Worm (Caenorhabditis elegans) whole organism, L4 larva: ENCODE data around the gene F46C3.6.

ENCODE experiments used
- D1046.2 ChIP-seq: fragments of 200-800 bp; sonication (Bioruptor generic); IDR thresholded peaks from 2 replicates; pipeline ENCODE4 v1.3.6; 2022; ENCODE audit warnings: missing genetic modification characterization, missing compliant biosample characterization
- F26F4.8 ChIP-seq: fragments of 200-800 bp; sonication (Bioruptor generic); conservative IDR thresholded peaks from 2 replicates; pipeline ENCODE4 v1.3.6; 2022; ENCODE audit warnings: missing genetic modification characterization, missing compliant biosample characterization
- F37D6.2 ChIP-seq: sonication (generic microtip); optimal IDR thresholded peaks from 2 replicates; lab custom pipeline; 2016; ENCODE audit warnings: mild to moderate bottlenecking, missing genetic modification characterization, missing compliant biosample characterization
- ZK546.5 ChIP-seq, 2 experiments: sonication (generic microtip); optimal IDR thresholded peaks; 2 replicates each; lab custom pipeline; 2017; ENCODE audit warnings: missing biosample characterization in 2 of 2, missing genetic modification characterization in 2 of 2
- ama-1 ChIP-seq: fragments of 150-350 bp; optimal IDR thresholded peaks from 2 replicates; lab custom pipeline; 2014; ENCODE audit warnings: inconsistent platforms, mixed read lengths
- attf-4 ChIP-seq: sonication (generic microtip); optimal IDR thresholded peaks from 3 replicates; lab custom pipeline; 2017; ENCODE audit warnings: missing biosample characterization, missing genetic modification characterization
- cey-2 ChIP-seq: sonication (generic microtip); optimal IDR thresholded peaks from 3 replicates; lab custom pipeline; 2017; ENCODE audit warnings: missing genetic modification characterization, mild to moderate bottlenecking, missing compliant biosample characterization, antibody characterized with exemption, borderline replicate concordance; ENCODE audit not compliant: insufficient read depth
- ctbp-1 ChIP-seq: fragments of 200-800 bp; sonication (Bioruptor generic); IDR thresholded peaks from 2 replicates; pipeline ENCODE4 v1.3.6; 2022; ENCODE audit warnings: missing genetic modification reagents, missing genetic modification characterization, missing compliant biosample characterization
- daf-12 ChIP-seq: fragments of 150-350 bp; optimal IDR thresholded peaks from 2 replicates; lab custom pipeline; 2014; ENCODE audit warnings: missing biosample characterization, missing genetic modification reagents, missing genetic modification characterization
- daf-16 ChIP-seq, 3 experiments: sonication (generic microtip); optimal IDR thresholded peaks; 2 replicates each; lab custom pipeline; 2016 to 2017; ENCODE audit warnings: missing genetic modification characterization in 3 of 3, missing genetic modification reagents in 3 of 3, mild to moderate bottlenecking in 2 of 3, missing compliant biosample characterization in 2 of 3, missing biosample characterization in 1 of 3, moderate library complexity in 1 of 3
- dmd-6 ChIP-seq: fragments of 200-800 bp; sonication (Bioruptor generic); IDR thresholded peaks from 2 replicates; pipeline ENCODE4 v1.3.6; 2022; ENCODE audit warnings: missing genetic modification reagents, missing genetic modification characterization, missing compliant biosample characterization
- dve-1 ChIP-seq: sonication (generic microtip); optimal IDR thresholded peaks from 2 replicates; lab custom pipeline; 2017; ENCODE audit warnings: antibody characterized with exemption, mild to moderate bottlenecking, missing genetic modification characterization, missing compliant biosample characterization; ENCODE audit not compliant: insufficient read depth
- hlh-11 ChIP-seq: fragments of 200-800 bp; sonication (Bioruptor generic); optimal IDR thresholded peaks from 2 replicates; lab custom pipeline; 2018; ENCODE audit warnings: mild to moderate bottlenecking, missing genetic modification characterization, missing compliant biosample characterization
- hlh-30 ChIP-seq: sonication (generic microtip); optimal IDR thresholded peaks from 2 replicates; lab custom pipeline; 2017; ENCODE audit warnings: antibody characterized with exemption, mild to moderate bottlenecking, missing genetic modification characterization, missing compliant biosample characterization; ENCODE audit not compliant: insufficient read depth
- jun-1 ChIP-seq: fragments of 150-350 bp; optimal IDR thresholded peaks from 2 replicates; lab custom pipeline; 2014; ENCODE audit warnings: missing biosample characterization, missing genetic modification reagents, missing genetic modification characterization
- lim-7 ChIP-seq: fragments of 200-800 bp; sonication (Bioruptor generic); IDR thresholded peaks from 2 replicates; pipeline ENCODE4 v1.3.6; 2022; ENCODE audit warnings: missing genetic modification characterization, missing compliant biosample characterization
- lin-15B ChIP-seq: fragments of 150-350 bp; sonication (generic microtip); optimal IDR thresholded peaks from 3 replicates; lab custom pipeline; 2014; ENCODE audit warnings: missing biosample characterization, missing genetic modification characterization
- lin-38 ChIP-seq: fragments of 200-800 bp; sonication (Bioruptor generic); IDR thresholded peaks from 2 replicates; pipeline ENCODE4 v1.3.6; 2022; ENCODE audit warnings: missing genetic modification reagents, missing genetic modification characterization, missing compliant biosample characterization
- lir-3 ChIP-seq: sonication (generic microtip); optimal IDR thresholded peaks from 2 replicates; lab custom pipeline; 2016; ENCODE audit warnings: mild to moderate bottlenecking, missing genetic modification characterization, missing compliant biosample characterization
- lsy-2 ChIP-seq, 2 experiments: fragments of 150-350 bp in 1 of 2; sonication (generic microtip) in 1 of 2; optimal IDR thresholded peaks; 2 replicates each; lab custom pipeline; 2014 to 2017; ENCODE audit warnings: missing biosample characterization in 2 of 2, missing genetic modification characterization in 2 of 2
- mdl-1 ChIP-seq, 2 experiments: fragments of 150-350 bp in 1 of 2; sonication (generic microtip) in 1 of 2; optimal IDR thresholded peaks; 2 replicates each; lab custom pipeline; 2014 to 2017; ENCODE audit warnings: missing biosample characterization in 2 of 2, missing genetic modification characterization in 2 of 2
- mdt-29 ChIP-seq: fragments of 200-800 bp; sonication (Bioruptor generic); IDR thresholded peaks from 2 replicates; pipeline ENCODE4 v1.3.6; 2022; ENCODE audit warnings: missing genetic modification reagents, missing genetic modification characterization, missing compliant biosample characterization
- mep-1 ChIP-seq: fragments of 150-350 bp; sonication (generic microtip); optimal IDR thresholded peaks from 3 replicates; lab custom pipeline; 2014; ENCODE audit warnings: missing biosample characterization, missing genetic modification characterization
- nhr-11 ChIP-seq: fragments of 150-350 bp; optimal IDR thresholded peaks from 2 replicates; lab custom pipeline; 2014; ENCODE audit warnings: missing biosample characterization, missing genetic modification characterization
- nhr-25 ChIP-seq: sonication (generic microtip); optimal IDR thresholded peaks from 2 replicates; lab custom pipeline; 2017; ENCODE audit warnings: missing genetic modification characterization, mild to moderate bottlenecking, missing compliant biosample characterization, antibody characterized with exemption, moderate library complexity, borderline replicate concordance; ENCODE audit not compliant: insufficient read depth
- nhr-28 ChIP-seq: fragments of 150-350 bp; optimal IDR thresholded peaks from 2 replicates; lab custom pipeline; 2014; ENCODE audit warnings: missing biosample characterization, missing genetic modification characterization
- nhr-48 ChIP-seq: sonication (generic microtip); optimal IDR thresholded peaks from 2 replicates; lab custom pipeline; 2016; ENCODE audit warnings: mild to moderate bottlenecking, missing genetic modification characterization, missing compliant biosample characterization
- nhr-6 ChIP-seq: fragments of 150-350 bp; optimal IDR thresholded peaks from 2 replicates; lab custom pipeline; 2014; ENCODE audit warnings: missing biosample characterization, missing genetic modification characterization
- nhr-76 ChIP-seq: fragments of 150-350 bp; optimal IDR thresholded peaks from 2 replicates; lab custom pipeline; 2014; ENCODE audit warnings: missing biosample characterization, missing genetic modification characterization
- nhr-77 ChIP-seq: fragments of 150-350 bp; optimal IDR thresholded peaks from 2 replicates; lab custom pipeline; 2014; ENCODE audit warnings: missing biosample characterization, missing genetic modification characterization
- pha-4 ChIP-seq, 2 experiments: fragments of 150-350 bp in 1 of 2; fragments of 200-800 bp in 1 of 2; sonication (Bioruptor generic) in 1 of 2; IDR thresholded peaks in 1 of 2; optimal IDR thresholded peaks in 1 of 2; 2 replicates each; pipeline versions ENCODE4 v1.3.6 to Lab custom; 2014 to 2022; ENCODE audit warnings: missing genetic modification characterization in 2 of 2, missing genetic modification reagents in 2 of 2, missing biosample characterization in 1 of 2, missing compliant biosample characterization in 1 of 2
- php-3 ChIP-seq: fragments of 200-800 bp; sonication (Bioruptor generic); IDR thresholded peaks from 2 replicates; pipeline ENCODE4 v1.3.6; 2022; ENCODE audit warnings: missing genetic modification reagents, missing genetic modification characterization, missing compliant biosample characterization
- pqm-1 ChIP-seq: sonication (generic microtip); optimal IDR thresholded peaks from 2 replicates; lab custom pipeline; 2017; ENCODE audit warnings: missing biosample characterization, missing genetic modification characterization
- saeg-2 ChIP-seq: fragments of 200-800 bp; sonication (Bioruptor generic); IDR thresholded peaks from 2 replicates; pipeline ENCODE4 v1.3.6; 2022; ENCODE audit warnings: missing genetic modification reagents, missing genetic modification characterization, missing compliant biosample characterization
- skn-1 ChIP-seq: fragments of 150-350 bp; optimal IDR thresholded peaks from 2 replicates; lab custom pipeline; 2014; ENCODE audit warnings: missing biosample characterization, missing genetic modification characterization
- tra-1 ChIP-seq: fragments of 200-800 bp; sonication (Bioruptor generic); IDR thresholded peaks from 2 replicates; pipeline ENCODE4 v1.3.6; 2022; ENCODE audit warnings: missing genetic modification reagents, missing genetic modification characterization, missing compliant biosample characterization
- unc-130 ChIP-seq: sonication (generic microtip); optimal IDR thresholded peaks from 2 replicates; lab custom pipeline; 2016; ENCODE audit warnings: missing genetic modification reagents, missing genetic modification characterization, missing compliant biosample characterization
- unc-62 ChIP-seq, 3 experiments: fragments of 150-350 bp in 1 of 3; sonication (generic microtip); optimal IDR thresholded peaks in 2 of 3; peaks in 1 of 3; 1 replicate in 1 of 3; 2 replicates in 2 of 3; lab custom pipeline; 2014 to 2017; ENCODE audit warnings: missing biosample characterization in 3 of 3, missing genetic modification characterization in 3 of 3, missing genetic modification reagents in 3 of 3, missing genotype in 1 of 3
- vab-7 ChIP-seq: fragments of 200-800 bp; sonication (Bioruptor generic); IDR thresholded peaks from 2 replicates; pipeline ENCODE4 v1.3.6; 2022; ENCODE audit warnings: missing genetic modification reagents, missing genetic modification characterization, missing compliant biosample characterization
- zip-11 ChIP-seq: fragments of 200-800 bp; sonication (Bioruptor generic); IDR thresholded peaks from 2 replicates; pipeline ENCODE4 v1.3.6; 2022; ENCODE audit warnings: missing genetic modification characterization, missing compliant biosample characterization
- zip-2 ChIP-seq: fragments of 150-350 bp; optimal IDR thresholded peaks from 2 replicates; lab custom pipeline; 2014; ENCODE audit warnings: missing biosample characterization, missing genetic modification characterization
- ztf-11 ChIP-seq: fragments of 150-350 bp; optimal IDR thresholded peaks from 2 replicates; lab custom pipeline; 2014; ENCODE audit warnings: missing biosample characterization, missing genetic modification characterization

The F46C3.6 gene

DNA sequence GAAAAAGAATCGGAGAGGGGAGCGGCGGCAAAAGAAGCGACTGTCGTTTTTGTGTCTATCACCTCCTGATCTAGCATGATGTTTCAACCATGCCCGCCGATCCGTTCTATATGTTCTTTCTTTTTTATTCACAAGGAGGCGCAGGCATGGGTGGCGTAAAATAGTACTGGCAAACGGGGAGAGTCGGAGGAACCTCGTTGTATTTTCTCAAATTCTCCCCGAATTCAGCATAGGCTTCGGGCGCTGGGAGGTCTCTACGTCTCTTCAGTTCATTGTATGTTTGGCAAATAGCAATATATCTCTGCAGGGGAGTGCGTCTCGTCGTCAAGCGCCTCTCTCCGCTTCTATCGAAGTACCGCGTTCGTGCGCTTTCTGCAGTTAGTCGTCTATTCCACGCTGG is 45.3 kb upstream of the F46C3.6 start, which contains the start of gene lin-14 (continued):
- TF ChIP-seq lsy-2 (tag; optimal IDR thresholded peaks at IDR 0.05; lab: Kevin White, UChicago) (peak; percentile 9 to 52), skn-1 (no peak), hlh-11 (peak; percentile 89), nhr-11 (peak; percentile 12), ama-1 (lab: Kevin White, UChicago) (no peak), nhr-25 (peak; percentile 48), pha-4 (GFP tag; IDR thresholded peaks at IDR 0.05; lab: Robert Waterston, UW) (peak; percentile 64), pha-4 (tag; optimal IDR thresholded peaks at IDR 0.05; lab: Kevin White, UChicago) (peak; percentile 59), mep-1 (tag; lab: Kevin White, UChicago) (peak; percentile 71), hlh-30 (peak; percentile 83), ztf-11 (tag; lab: Kevin White, UChicago) (no peak), lim-7 (GFP tag; lab: Robert Waterston, UW) (no peak), zip-11 (GFP tag; lab: Robert Waterston, UW) (no peak), ctbp-1 (GFP tag; lab: Robert Waterston, UW) (0 out of 2 replicates have a peak, but pooled peaks have one; percentile 37), D1046.2 (GFP tag; lab: Robert Waterston, UW) (0 out of 2 replicates have a peak, but pooled peaks have one; percentile 35)
- TF ChIP-seq, all 104 proteins: peak for 33

ce11 chrX:11464271-11465103 is 44.6 kb upstream of the F46C3.6 start:
- TF ChIP-seq lsy-2 (tag; optimal IDR thresholded peaks at IDR 0.05; lab: Kevin White, UChicago): peak in 1 of 2 experiments; percentile 17
- peak in 1 of 2 experiments; percentile 58 for TF ChIP-seq mdl-1 (tag; optimal IDR thresholded peaks at IDR 0.05; lab: Kevin White, UChicago)
- TF ChIP-seq ZK546.5 (tag; optimal IDR thresholded peaks at IDR 0.05; lab: Kevin White, UChicago): no peak
- peak; percentile 93 for TF ChIP-seq pqm-1 (tag; lab: Kevin White, UChicago)
- TF ChIP-seq zip-2 (tag; lab: Kevin White, UChicago): no peak
- TF ChIP-seq nhr-11: peak; percentile 68
- TF ChIP-seq unc-62 (GFP tag; optimal IDR thresholded peaks at IDR 0.05 in 1 of 2; lab: Kevin White, UChicago): peak in 1 of 2 experiments; percentile 95
- no peak for TF ChIP-seq unc-62 (tag; optimal IDR thresholded peaks at IDR 0.05; lab: Kevin White, UChicago)
- peak; percentile 68 for TF ChIP-seq dmd-6 (GFP tag; lab: Robert Waterston, UW)
- peak; percentile 18 for TF ChIP-seq nhr-6 (tag; lab: Kevin White, UChicago)
- TF ChIP-seq pha-4 (GFP tag; IDR thresholded peaks at IDR 0.05; lab: Robert Waterston, UW): no peak
- no peak for TF ChIP-seq pha-4 (tag; optimal IDR thresholded peaks at IDR 0.05; lab: Kevin White, UChicago)
- peak; percentile 32 for TF ChIP-seq jun-1 (tag; lab: Kevin White, UChicago)
- TF ChIP-seq daf-16 (GFP tag; optimal IDR thresholded peaks at IDR 0.05; lab: Kevin White, UChicago): no peak
- peak; percentile 38 for TF ChIP-seq daf-16 (tag; optimal IDR thresholded peaks at IDR 0.05; lab: Kevin White, UChicago)
- peak; percentile 56 for TF ChIP-seq hlh-11
- no peak for TF ChIP-seq php-3 (GFP tag; lab: Robert Waterston, UW)
- 0 out of 2 replicates have a peak, but pooled peaks have one; percentile 5 for TF ChIP-seq tra-1
- TF ChIP-seq attf-4 (tag; lab: Kevin White, UChicago): no peak
- peak; percentile 9 for TF ChIP-seq nhr-48 (tag; lab: Kevin White, UChicago)
- peak; percentile 54 for TF ChIP-seq mep-1 (tag; lab: Kevin White, UChicago)
- peak; percentile 73 for TF ChIP-seq nhr-77 (tag; lab: Kevin White, UChicago)
- no peak for TF ChIP-seq F37D6.2 (tag; lab: Kevin White, UChicago)
- peak; percentile 70 for TF ChIP-seq nhr-28 (tag; lab: Kevin White, UChicago)
- TF ChIP-seq mdt-29 (GFP tag; lab: Robert Waterston, UW): peak; percentile 26; the same call in 1 of the 2 replicates
- peak; percentile 21 for TF ChIP-seq dve-1 (tag; lab: Kevin White, UChicago)
- TF ChIP-seq hlh-30: peak; percentile 67

DNA sequence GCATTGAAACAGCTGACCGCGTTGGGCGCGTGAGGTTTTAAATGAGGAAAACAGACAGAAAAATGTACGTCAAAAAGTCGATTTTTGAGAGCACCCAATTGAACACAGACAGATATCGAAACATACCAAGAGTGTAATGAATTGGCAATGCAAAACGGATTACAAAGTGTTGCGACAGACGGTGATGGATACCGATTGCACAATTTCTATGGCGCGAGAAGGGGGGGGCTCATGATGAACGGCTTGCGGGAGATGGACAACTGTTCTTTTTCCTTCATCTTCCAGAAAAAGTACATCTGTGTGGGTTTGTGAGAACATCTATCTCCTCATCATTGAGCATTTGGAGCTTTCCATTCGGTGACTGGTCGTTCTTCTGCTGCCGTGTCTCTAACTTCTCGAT is 43.7 kb upstream of the F46C3.6 start:
- peak; percentile 35 for TF ChIP-seq hlh-11
- TF ChIP-seq saeg-2 (GFP tag; lab: Robert Waterston, UW): no peak
- TF ChIP-seq unc-130 (GFP tag; lab: Kevin White, UChicago): no peak
- TF ChIP-seq lir-3: no peak
- no peak for TF ChIP-seq daf-12
- TF ChIP-seq hlh-30: peak; percentile 43
- TF ChIP-seq vab-7 (GFP tag; lab: Robert Waterston, UW): no peak
- TF ChIP-seq nhr-28 (tag; lab: Kevin White, UChicago): peak; percentile 6
- TF ChIP-seq nhr-76 (tag; lab: Kevin White, UChicago): no peak
- TF ChIP-seq daf-16 (GFP tag; optimal IDR thresholded peaks at IDR 0.05; lab: Kevin White, UChicago): peak in 1 of 2 experiments; percentile 28
- no peak for TF ChIP-seq daf-16 (tag; optimal IDR thresholded peaks at IDR 0.05; lab: Kevin White, UChicago)
- TF ChIP-seq dve-1 (tag; lab: Kevin White, UChicago): no peak
- TF ChIP-seq F26F4.8 (GFP tag; lab: Robert Waterston, UW): no peak
- no peak for TF ChIP-seq lin-15B (tag; lab: Kevin White, UChicago)
- no peak for TF ChIP-seq cey-2 (tag; lab: Kevin White, UChicago)
- TF ChIP-seq pqm-1 (tag; lab: Kevin White, UChicago): no peak
- no peak for TF ChIP-seq lin-38
